Worm (Caenorhabditis elegans) whole organism, early embryonic: ENCODE measurements around the gene R03G8.6.

ENCODE experiments used
- B0310.2 ChIP-seq: sonication (generic microtip); optimal IDR thresholded peaks from 2 replicates; lab custom pipeline; 2016; ENCODE audit warnings: mild to moderate bottlenecking, missing genetic modification characterization, missing compliant biosample characterization
- ama-1 ChIP-seq: fragments of 150-350 bp; optimal IDR thresholded peaks from 2 replicates; lab custom pipeline; 2014
- ceh-13 ChIP-seq: fragments of 200-800 bp; sonication (Bioruptor generic); optimal IDR thresholded peaks from 2 replicates; lab custom pipeline; 2018; ENCODE audit warnings: mild to moderate bottlenecking, missing genetic modification characterization, missing compliant biosample characterization
- flt-1 ChIP-seq: fragments of 200-800 bp; sonication (Bioruptor generic); IDR thresholded peaks from 2 replicates; pipeline ENCODE4 v1.3.6; 2022; ENCODE audit warnings: missing genetic modification characterization, missing compliant biosample characterization
- hmg-4 ChIP-seq: fragments of 200-800 bp; sonication (Bioruptor generic); optimal IDR thresholded peaks from 2 replicates; lab custom pipeline; 2018; ENCODE audit warnings: mild to moderate bottlenecking, missing genetic modification characterization, missing compliant biosample characterization
- hnd-1 ChIP-seq: sonication (generic microtip); optimal IDR thresholded peaks from 2 replicates; lab custom pipeline; 2016; ENCODE audit warnings: missing genetic modification characterization, missing compliant biosample characterization
- sea-1 ChIP-seq: fragments of 200-800 bp; sonication (Bioruptor generic); conservative IDR thresholded peaks from 2 replicates; pipeline ENCODE4 v1.3.6; 2022; ENCODE audit warnings: missing genetic modification characterization, missing compliant biosample characterization
- tbx-11 ChIP-seq: fragments of 200-800 bp; sonication (Bioruptor generic); IDR thresholded peaks from 2 replicates; pipeline ENCODE4 v1.3.6; 2022; ENCODE audit warnings: missing genetic modification characterization, missing compliant biosample characterization

DNA sequence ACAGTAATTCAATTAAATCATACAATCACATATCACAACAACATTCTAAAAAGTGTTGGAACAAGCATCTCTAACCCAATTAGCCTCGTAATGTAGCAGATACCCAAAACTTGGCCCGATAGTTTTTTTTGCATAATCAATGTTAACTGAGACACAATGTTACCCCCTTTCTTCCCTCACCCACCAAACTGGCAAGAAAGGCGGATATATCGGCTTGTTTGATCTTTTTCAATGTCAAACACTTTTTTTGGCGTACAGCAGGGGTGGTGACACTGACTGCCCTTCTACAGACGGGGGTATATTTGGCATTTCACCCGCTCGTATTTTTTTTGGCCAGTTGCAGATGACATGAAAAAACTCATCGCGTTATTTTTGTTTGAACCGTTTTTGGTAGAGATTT is 9.7 kb upstream of the R03G8.6 start:
- TF ChIP-seq tbx-11 (GFP tag; lab: Robert Waterston, UW) (no peak), ama-1 (lab: Kevin White, UChicago) (no peak), sea-1 (GFP tag; lab: Robert Waterston, UW) (no peak), hnd-1 (tag; lab: Kevin White, UChicago) (no peak), hmg-4 (no peak), B0310.2 (no peak), ceh-13 (GFP tag; lab: Kevin White, UChicago) (no peak), flt-1 (GFP tag; lab: Robert Waterston, UW) (no peak)
